Fruit fly (Drosophila melanogaster) whole organism, wandering third instar larva: ENCODE measurements around the gene CG42792.

Source experiments
- Abd-B ChIP-seq: fragments of >200 bp; optimal IDR thresholded peaks from 2 replicates; lab custom pipeline; 2017; ENCODE audit warnings: missing biosample characterization, missing genetic modification characterization
- CG32264 ChIP-seq: fragments of 200-800 bp; sonication (Bioruptor generic); optimal IDR thresholded peaks from 2 replicates; lab custom pipeline; 2016; ENCODE audit warnings: missing biosample characterization, missing genetic modification characterization
- CG9705 ChIP-seq: fragments of 200-800 bp; sonication (Bioruptor generic); optimal IDR thresholded peaks from 2 replicates; lab custom pipeline; 2018; ENCODE audit warnings: missing biosample characterization, mild to moderate bottlenecking, missing genetic modification characterization
- CrebA ChIP-seq: fragments of 200-800 bp; sonication (Bioruptor generic); optimal IDR thresholded peaks from 2 replicates; lab custom pipeline; 2016; ENCODE audit warnings: missing biosample characterization, mild to moderate bottlenecking, missing genetic modification characterization, borderline replicate concordance
- Dfd ChIP-seq: fragments of >200 bp; optimal IDR thresholded peaks from 2 replicates; lab custom pipeline; 2017; ENCODE audit warnings: missing biosample characterization, missing genetic modification characterization
- Dif ChIP-seq: fragments of 200-275, 200-300 bp; sonication (Bioruptor generic); optimal IDR thresholded peaks from 2 replicates; lab custom pipeline; 2018; ENCODE audit warnings: missing biosample characterization, missing genetic modification characterization; ENCODE audit not compliant: partially characterized antibody
- GATAd ChIP-seq: sonication (Bioruptor generic); optimal IDR thresholded peaks from 2 replicates; lab custom pipeline; 2016; ENCODE audit warnings: missing biosample characterization, missing genetic modification characterization
- HLH106 ChIP-seq: fragments of 200-800 bp; optimal IDR thresholded peaks from 3 replicates; lab custom pipeline; 2019; ENCODE audit warnings: missing biosample characterization, mild to moderate bottlenecking, missing genetic modification characterization, moderate library complexity
- Hnf4 ChIP-seq: fragments of 200-800 bp; sonication (Bioruptor generic); optimal IDR thresholded peaks from 2 replicates; lab custom pipeline; 2016; ENCODE audit warnings: missing biosample characterization, mild to moderate bottlenecking, missing genetic modification characterization
- Hr78 ChIP-seq: fragments of >200 bp; optimal IDR thresholded peaks from 2 replicates; lab custom pipeline; 2017; ENCODE audit warnings: missing biosample characterization, missing genetic modification characterization
- Hr83 ChIP-seq: fragments of 200-300 bp; sonication (Bioruptor generic); optimal IDR thresholded peaks from 2 replicates; lab custom pipeline; 2016; ENCODE audit warnings: missing biosample characterization, mild to moderate bottlenecking, missing genetic modification characterization, moderate library complexity; ENCODE audit not compliant: poor library complexity, severe bottlenecking
- Jra ChIP-seq: sonication (Bioruptor generic); optimal IDR thresholded peaks from 2 replicates; lab custom pipeline; 2016; ENCODE audit warnings: missing biosample characterization, missing genetic modification characterization
- Mio ChIP-seq: sonication (Bioruptor generic); optimal IDR thresholded peaks from 2 replicates; lab custom pipeline; 2016; ENCODE audit warnings: missing biosample characterization, missing genetic modification characterization
- Myc ChIP-seq: fragments of >200 bp; optimal IDR thresholded peaks from 2 replicates; lab custom pipeline; 2017
- N ChIP-seq: fragments of >200 bp; optimal IDR thresholded peaks from 2 replicates; lab custom pipeline; 2018; ENCODE audit warnings: missing biosample characterization, missing external identifiers, missing genetic modification characterization
- OdsH ChIP-seq: fragments of 200-800 bp; sonication (Bioruptor generic); optimal IDR thresholded peaks from 2 replicates; lab custom pipeline; 2016; ENCODE audit warnings: missing biosample characterization, mild to moderate bottlenecking, missing genetic modification characterization
- Rel ChIP-seq, 2 experiments: fragments of 200-800 bp; sonication (Bioruptor generic) in 1 of 2; optimal IDR thresholded peaks; 2 replicates in 1 of 2; 3 replicates in 1 of 2; lab custom pipeline; 2016 to 2019; ENCODE audit warnings: mild to moderate bottlenecking in 2 of 2, missing biosample characterization in 2 of 2, missing genetic modification characterization in 2 of 2, moderate library complexity in 1 of 2
- Sp1 ChIP-seq: fragments of 200-800 bp; sonication (Bioruptor generic); optimal IDR thresholded peaks from 3 replicates; lab custom pipeline; 2019; ENCODE audit warnings: missing biosample characterization, mild to moderate bottlenecking, missing genetic modification characterization, moderate library complexity
- Vsx2 ChIP-seq: fragments of 200-300, 225-300 bp; sonication (Bioruptor generic); optimal IDR thresholded peaks from 2 replicates; lab custom pipeline; 2018; ENCODE audit warnings: missing biosample characterization, missing genetic modification characterization; ENCODE audit not compliant: partially characterized antibody
- br ChIP-seq: fragments of 200-800 bp; sonication (Bioruptor generic); optimal IDR thresholded peaks from 2 replicates; lab custom pipeline; 2016; ENCODE audit warnings: missing biosample characterization, missing genetic modification characterization
- brk ChIP-seq: fragments of 200-800 bp; sonication (Bioruptor generic); optimal IDR thresholded peaks from 2 replicates; lab custom pipeline; 2016; ENCODE audit warnings: missing biosample characterization, mild to moderate bottlenecking, missing genetic modification characterization
- dl ChIP-seq, 2 experiments: fragments of 175-275, 200-275 bp in 1 of 2; fragments of 200-275 bp in 1 of 2; sonication (Bioruptor generic); optimal IDR thresholded peaks; lab custom pipeline; 2018; ENCODE audit warnings: mild to moderate bottlenecking in 2 of 2, missing biosample characterization in 2 of 2, missing genetic modification characterization in 2 of 2, moderate library complexity in 2 of 2; ENCODE audit not compliant: partially characterized antibody in 2 of 2, insufficient read depth in 1 of 2
- dmrt93B ChIP-seq: fragments of 200-800 bp; sonication (Bioruptor generic); optimal IDR thresholded peaks from 2 replicates; lab custom pipeline; 2018; ENCODE audit warnings: missing biosample characterization, mild to moderate bottlenecking, missing genetic modification characterization
- dsf ChIP-seq: sonication (Bioruptor generic); optimal IDR thresholded peaks from 2 replicates; lab custom pipeline; 2016; ENCODE audit warnings: missing biosample characterization, missing genetic modification characterization, borderline replicate concordance
- ey ChIP-seq: fragments of 200-800 bp; sonication (Bioruptor generic); optimal IDR thresholded peaks from 2 replicates; lab custom pipeline; 2016; ENCODE audit warnings: missing biosample characterization, missing genetic modification characterization
- foxo ChIP-seq, 2 experiments: fragments of 200-800 bp; sonication (Bioruptor generic); optimal IDR thresholded peaks; 2 replicates in 1 of 2; 3 replicates in 1 of 2; lab custom pipeline; 2016 to 2017; ENCODE audit warnings: missing biosample characterization in 2 of 2, missing genetic modification characterization in 2 of 2
- fru ChIP-seq: fragments of 200-800 bp; sonication (Bioruptor generic); optimal IDR thresholded peaks from 3 replicates; lab custom pipeline; 2016; ENCODE audit warnings: missing biosample characterization, mild to moderate bottlenecking, missing genetic modification characterization
- h ChIP-seq: fragments of 200-800 bp; sonication (Bioruptor generic); optimal IDR thresholded peaks from 3 replicates; lab custom pipeline; 2016; ENCODE audit warnings: missing biosample characterization, mild to moderate bottlenecking, missing genetic modification characterization
- jim ChIP-seq: fragments of 175-275, 200-325 bp; sonication (Bioruptor generic); optimal IDR thresholded peaks from 2 replicates; lab custom pipeline; 2016; ENCODE audit warnings: missing biosample characterization, mild to moderate bottlenecking, missing genetic modification characterization
- lola ChIP-seq: fragments of >200 bp; optimal IDR thresholded peaks from 2 replicates; lab custom pipeline; 2017; ENCODE audit warnings: missing biosample characterization, missing genetic modification characterization
- pan ChIP-seq: fragments of >200 bp; optimal IDR thresholded peaks from 2 replicates; lab custom pipeline; 2017
- psq ChIP-seq: fragments of 200-800 bp; sonication (Bioruptor generic); optimal IDR thresholded peaks from 3 replicates; lab custom pipeline; 2017; ENCODE audit warnings: missing biosample characterization, mild to moderate bottlenecking, missing genetic modification characterization, moderate library complexity
- rgr ChIP-seq: fragments of 200-800 bp; sonication (Bioruptor generic); optimal IDR thresholded peaks from 3 replicates; lab custom pipeline; 2016; ENCODE audit warnings: missing biosample characterization, mild to moderate bottlenecking, missing genetic modification characterization
- sage ChIP-seq: fragments of 200-800 bp; sonication (Bioruptor generic); optimal IDR thresholded peaks from 2 replicates; lab custom pipeline; 2016; ENCODE audit warnings: missing biosample characterization, mild to moderate bottlenecking, missing genetic modification characterization
- sv ChIP-seq: fragments of 200-800 bp; sonication (Bioruptor generic); optimal IDR thresholded peaks from 3 replicates; lab custom pipeline; 2016; ENCODE audit warnings: missing biosample characterization, missing genetic modification characterization
- tai ChIP-seq: sonication (Bioruptor generic); optimal IDR thresholded peaks from 2 replicates; lab custom pipeline; 2016; ENCODE audit warnings: missing biosample characterization, missing genetic modification characterization
- usp ChIP-seq: fragments of >200 bp; optimal IDR thresholded peaks from 2 replicates; lab custom pipeline; 2017; ENCODE audit warnings: missing biosample characterization, missing genetic modification characterization
- woc ChIP-seq: sonication (Bioruptor generic); optimal IDR thresholded peaks from 2 replicates; lab custom pipeline; 2016; ENCODE audit warnings: missing biosample characterization, mild to moderate bottlenecking, missing genetic modification characterization

Gene CG42792

dm6 chr2L:15910937-15911590 is 45.8 kb upstream of the CG42792 start:
- TF ChIP-seq sage (GFP tag; lab: Kevin White, UChicago) = peak; percentile 89
- no peak for TF ChIP-seq pan
- TF ChIP-seq OdsH (GFP tag; lab: Kevin White, UChicago) = peak; percentile 98
- TF ChIP-seq usp (GFP tag; lab: Kevin White, UChicago) = no peak
- no peak for TF ChIP-seq Hr78
- TF ChIP-seq ey (GFP tag; lab: Kevin White, UChicago) = peak; percentile 97
- peak; percentile 94 for TF ChIP-seq br
- TF ChIP-seq Dif = peak; percentile 49
- TF ChIP-seq Rel (GFP tag; optimal IDR thresholded peaks at IDR 0.05; lab: Kevin White, UChicago) = peak; percentile 84
- TF ChIP-seq Rel (tag; optimal IDR thresholded peaks at IDR 0.05; lab: Kevin White, UChicago) = peak; percentile 14
- TF ChIP-seq sv = peak; percentile 97
- TF ChIP-seq dmrt93B (GFP tag; lab: Kevin White, UChicago) = peak; percentile 86
- TF ChIP-seq CG9705 (GFP tag; lab: Kevin White, UChicago) = peak; percentile 85
- TF ChIP-seq dsf (GFP tag; lab: Kevin White, UChicago) = peak; percentile 75
- TF ChIP-seq dl (GFP tag; optimal IDR thresholded peaks at IDR 0.05; lab: Kevin White, UChicago; ENCODE audit: insufficient read depth in 1 of 2, partially characterized antibody in 2 of 2) = peak; percentile 20 to 36
- peak; percentile 90 for TF ChIP-seq Sp1
- TF ChIP-seq Hnf4 (GFP tag; lab: Kevin White, UChicago) = peak; percentile 93
- no peak for TF ChIP-seq Abd-B (GFP tag; lab: Kevin White, UChicago)
- TF ChIP-seq CG32264 (GFP tag; lab: Kevin White, UChicago) = peak; percentile 93
- TF ChIP-seq foxo (GFP tag; optimal IDR thresholded peaks at IDR 0.05; lab: Kevin White, UChicago) = peak; percentile 78 to 93
- peak; percentile 3 for TF ChIP-seq Dfd (GFP tag; lab: Kevin White, UChicago)
- peak; percentile 43 for TF ChIP-seq Hr83
- TF ChIP-seq Myc (lab: Kevin White, UChicago) = no peak
- TF ChIP-seq fru (GFP tag; lab: Kevin White, UChicago) = peak; percentile 97
- peak; percentile 72 for TF ChIP-seq CrebA (GFP tag; lab: Kevin White, UChicago)
- TF ChIP-seq woc (GFP tag; lab: Kevin White, UChicago) = peak; percentile 93
- no peak for TF ChIP-seq lola
- peak; percentile 76 for TF ChIP-seq Mio (GFP tag; lab: Kevin White, UChicago)
- TF ChIP-seq jim (GFP tag; lab: Kevin White, UChicago) = no peak
- peak; percentile 32 for TF ChIP-seq GATAd (GFP tag; lab: Kevin White, UChicago)
- peak; percentile 97 for TF ChIP-seq rgr
- TF ChIP-seq HLH106 (tag; lab: Kevin White, UChicago) = peak; percentile 93
- TF ChIP-seq brk (GFP tag; lab: Kevin White, UChicago) = peak; percentile 82
- peak; percentile 94 for TF ChIP-seq h (GFP tag; lab: Kevin White, UChicago)
- peak; percentile 90 for TF ChIP-seq psq (GFP tag; lab: Kevin White, UChicago)
- peak; percentile 40 for TF ChIP-seq Vsx2 (GFP tag; lab: Kevin White, UChicago)
- TF ChIP-seq tai (GFP tag; lab: Kevin White, UChicago) = peak; percentile 71
- TF ChIP-seq Jra (GFP tag; lab: Kevin White, UChicago) = peak; percentile 57
- TF ChIP-seq N (GFP tag; lab: Kevin White, UChicago) = no peak

- no peak for TF ChIP-seq OdsH (GFP tag; lab: Kevin White, UChicago)
- TF ChIP-seq usp (GFP tag; lab: Kevin White, UChicago) = no peak
- TF ChIP-seq fru (GFP tag; lab: Kevin White, UChicago) = no peak
- no peak for TF ChIP-seq rgr
- no peak for TF ChIP-seq sv
- no peak for TF ChIP-seq Hnf4 (GFP tag; lab: Kevin White, UChicago)
- no peak for TF ChIP-seq brk (GFP tag; lab: Kevin White, UChicago)
- TF ChIP-seq Hr83 = no peak
- TF ChIP-seq Abd-B (GFP tag; lab: Kevin White, UChicago) = no peak
Measured at dm6 chr2L:15909826-15910225, 44.6 kb upstream of the CG42792 start.
